Worm (Caenorhabditis elegans) whole organism, L1 larva: ENCODE measurements around the gene fbxa-167.

Experiments used
- C04F5.9 ChIP-seq: sonication (generic microtip); optimal IDR thresholded peaks from 2 replicates; lab custom pipeline; 2016; ENCODE audit warnings: missing genetic modification characterization, missing compliant biosample characterization
- C34B4.2 ChIP-seq: sonication (generic microtip); optimal IDR thresholded peaks from 2 replicates; lab custom pipeline; 2017; ENCODE audit warnings: mild to moderate bottlenecking, missing genetic modification characterization, missing compliant biosample characterization
- aha-1 ChIP-seq: fragments of 150-350 bp; optimal IDR thresholded peaks from 2 replicates; lab custom pipeline; 2014; ENCODE audit warnings: missing biosample characterization, missing genetic modification characterization
- alr-1 ChIP-seq: fragments of 200-800 bp; sonication (Bioruptor generic); optimal IDR thresholded peaks from 2 replicates; lab custom pipeline; 2018; ENCODE audit warnings: borderline replicate concordance, mild to moderate bottlenecking, missing genetic modification characterization, missing compliant biosample characterization
- aly-2 ChIP-seq: fragments of 150-350 bp; optimal IDR thresholded peaks from 2 replicates; lab custom pipeline; 2014; ENCODE audit warnings: missing biosample characterization, missing genetic modification characterization
- blmp-1 ChIP-seq: fragments of 150-350 bp; optimal IDR thresholded peaks from 2 replicates; lab custom pipeline; 2014; ENCODE audit warnings: missing biosample characterization, missing genetic modification characterization
- ceh-8 ChIP-seq: fragments of 200-800 bp; sonication (Bioruptor generic); optimal IDR thresholded peaks from 2 replicates; lab custom pipeline; 2018; ENCODE audit warnings: mild to moderate bottlenecking, missing genetic modification characterization, moderate library complexity, missing compliant biosample characterization
- ceh-88 ChIP-seq: fragments of 200-800 bp; sonication (Bioruptor generic); IDR thresholded peaks from 2 replicates; pipeline ENCODE4 v1.3.6; 2022; ENCODE audit warnings: missing genetic modification characterization, missing compliant biosample characterization
- dsc-1 ChIP-seq: sonication (generic microtip); optimal IDR thresholded peaks from 2 replicates; lab custom pipeline; 2016; ENCODE audit warnings: mild to moderate bottlenecking, missing genetic modification characterization, missing compliant biosample characterization
- efl-1 ChIP-seq, 4 experiments: fragments of 150-350 bp; optimal IDR thresholded peaks in 3 of 4; peaks in 1 of 4; 1 replicate in 1 of 4; 2 replicates in 3 of 4; lab custom pipeline; 2014; ENCODE audit warnings: missing biosample characterization in 2 of 4, missing genetic modification characterization in 2 of 4, missing genetic modification reagents in 2 of 4
- efl-3 ChIP-seq: fragments of 200-800 bp; sonication (Bioruptor generic); optimal IDR thresholded peaks from 2 replicates; lab custom pipeline; 2018; ENCODE audit warnings: mild to moderate bottlenecking, missing genetic modification characterization, missing compliant biosample characterization
- egl-13 ChIP-seq: sonication (generic microtip); optimal IDR thresholded peaks from 2 replicates; lab custom pipeline; 2016; ENCODE audit warnings: missing genotype, missing genetic modification reagents, missing genetic modification characterization, missing compliant biosample characterization
- elt-2 ChIP-seq: sonication (generic microtip); optimal IDR thresholded peaks from 2 replicates; lab custom pipeline; 2016; ENCODE audit warnings: missing genetic modification characterization, mild to moderate bottlenecking, inconsistent platforms, missing compliant biosample characterization, missing genetic modification reagents
- elt-3 ChIP-seq, 6 experiments: fragments of 150-350 bp in 1 of 6; sonication (generic microtip); optimal IDR thresholded peaks; 2 replicates each; lab custom pipeline; 2017 to 2018; ENCODE audit warnings: missing biosample characterization in 6 of 6, missing genetic modification characterization in 6 of 6, inconsistent platforms in 1 of 6
- irx-1 ChIP-seq: sonication (generic microtip); optimal IDR thresholded peaks from 2 replicates; lab custom pipeline; 2016; ENCODE audit warnings: missing genetic modification characterization, missing compliant biosample characterization
- jun-1 ChIP-seq: fragments of 150-350 bp; optimal IDR thresholded peaks from 2 replicates; lab custom pipeline; 2014; ENCODE audit warnings: missing biosample characterization, missing genetic modification reagents, missing genetic modification characterization
- lin-14 ChIP-seq: fragments of 200-800 bp; sonication (Bioruptor generic); optimal IDR thresholded peaks from 2 replicates; lab custom pipeline; 2018; ENCODE audit warnings: mild to moderate bottlenecking, missing genetic modification characterization, moderate library complexity, missing compliant biosample characterization
- lin-15B ChIP-seq: fragments of 150-350 bp; sonication (generic microtip); optimal IDR thresholded peaks from 3 replicates; lab custom pipeline; 2014; ENCODE audit warnings: missing biosample characterization, missing genetic modification characterization
- lin-35 ChIP-seq, 2 experiments: fragments of 150-350 bp; optimal IDR thresholded peaks; 2 replicates each; lab custom pipeline; 2014; ENCODE audit warnings: missing biosample characterization in 2 of 2, missing genetic modification characterization in 2 of 2, missing genetic modification reagents in 2 of 2
- lsy-2 ChIP-seq, 2 experiments: fragments of 150-350 bp; optimal IDR thresholded peaks; 2 replicates each; lab custom pipeline; 2014; ENCODE audit warnings: missing biosample characterization in 2 of 2, missing genetic modification characterization in 2 of 2
- mab-9 ChIP-seq: fragments of 200-800 bp; sonication (Bioruptor generic); IDR thresholded peaks from 2 replicates; pipeline ENCODE4 v1.3.6; 2022; ENCODE audit warnings: missing genetic modification reagents, missing genetic modification characterization, missing compliant biosample characterization
- mdl-1 ChIP-seq, 2 experiments: fragments of 150-350 bp; optimal IDR thresholded peaks; 2 replicates each; lab custom pipeline; 2014 to 2017; ENCODE audit warnings: missing biosample characterization in 2 of 2, missing genetic modification characterization in 2 of 2, inconsistent platforms in 1 of 2
- nhr-19 ChIP-seq: fragments of 200-800 bp; sonication (Bioruptor generic); conservative IDR thresholded peaks from 2 replicates; pipeline ENCODE4 v1.3.6; 2022; ENCODE audit warnings: missing genetic modification characterization, missing compliant biosample characterization
- nhr-20 ChIP-seq: sonication (generic microtip); optimal IDR thresholded peaks from 2 replicates; lab custom pipeline; 2016; ENCODE audit warnings: mild to moderate bottlenecking, missing genetic modification characterization, missing compliant biosample characterization
- nhr-237 ChIP-seq: fragments of 150-350 bp; optimal IDR thresholded peaks from 2 replicates; lab custom pipeline; 2014; ENCODE audit warnings: missing biosample characterization, missing genetic modification characterization
- nhr-28 ChIP-seq: fragments of 150-350 bp; optimal IDR thresholded peaks from 2 replicates; lab custom pipeline; 2014; ENCODE audit warnings: missing biosample characterization, missing genetic modification characterization
- nhr-71 ChIP-seq: sonication (generic microtip); optimal IDR thresholded peaks from 2 replicates; lab custom pipeline; 2016; ENCODE audit warnings: mild to moderate bottlenecking, missing genetic modification characterization, moderate library complexity, missing compliant biosample characterization
- nhr-85 ChIP-seq: sonication (generic microtip); peaks from one replicate; lab custom pipeline; 2016; ENCODE audit warnings: missing genetic modification characterization, inconsistent platforms, missing compliant biosample characterization
- nhr-90 ChIP-seq: sonication (generic microtip); optimal IDR thresholded peaks from 2 replicates; lab custom pipeline; 2016; ENCODE audit warnings: mild to moderate bottlenecking, missing genetic modification characterization, missing compliant biosample characterization; ENCODE audit not compliant: poor library complexity
- pag-3 ChIP-seq: sonication (generic microtip); optimal IDR thresholded peaks from 2 replicates; lab custom pipeline; 2017; ENCODE audit warnings: missing genetic modification characterization, mild to moderate bottlenecking, missing compliant biosample characterization, antibody characterized with exemption, borderline replicate concordance; ENCODE audit not compliant: insufficient read depth
- pax-3 ChIP-seq: fragments of 200-800 bp; sonication (Bioruptor generic); optimal IDR thresholded peaks from 2 replicates; lab custom pipeline; 2018; ENCODE audit warnings: mild to moderate bottlenecking, missing genetic modification characterization, moderate library complexity, missing compliant biosample characterization
- pqm-1 ChIP-seq: sonication (generic microtip); optimal IDR thresholded peaks from 3 replicates; lab custom pipeline; 2017; ENCODE audit warnings: missing biosample characterization, missing genetic modification characterization
- rnt-1 ChIP-seq: sonication (generic microtip); optimal IDR thresholded peaks from 2 replicates; lab custom pipeline; 2016; ENCODE audit warnings: mild to moderate bottlenecking, missing genetic modification characterization, moderate library complexity, missing compliant biosample characterization
- sox-4 ChIP-seq: sonication (generic microtip); optimal IDR thresholded peaks from 2 replicates; lab custom pipeline; 2016; ENCODE audit warnings: missing genetic modification characterization, missing compliant biosample characterization
- sup-37 ChIP-seq: fragments of 200-800 bp; sonication (Bioruptor generic); optimal IDR thresholded peaks from 2 replicates; lab custom pipeline; 2018; ENCODE audit warnings: mild to moderate bottlenecking, missing genetic modification characterization, missing compliant biosample characterization
- swsn-7 ChIP-seq: sonication (generic microtip); optimal IDR thresholded peaks from 2 replicates; lab custom pipeline; 2016; ENCODE audit warnings: missing genetic modification characterization, missing compliant biosample characterization
- tlp-1 ChIP-seq: fragments of 150-350 bp; optimal IDR thresholded peaks from 2 replicates; lab custom pipeline; 2014; ENCODE audit warnings: missing biosample characterization, missing genetic modification characterization
- unc-130 ChIP-seq: fragments of 150-350 bp; optimal IDR thresholded peaks from 2 replicates; lab custom pipeline; 2017; ENCODE audit warnings: missing biosample characterization, missing genetic modification characterization, inconsistent platforms
- unc-62 ChIP-seq: fragments of 150-350 bp; optimal IDR thresholded peaks from 2 replicates; lab custom pipeline; 2014; ENCODE audit warnings: missing biosample characterization, missing genetic modification reagents, missing genetic modification characterization
- unc-98 ChIP-seq: fragments of 200-800 bp; sonication (Bioruptor generic); IDR thresholded peaks from 2 replicates; pipeline ENCODE4 v1.3.6; 2022; ENCODE audit warnings: missing genetic modification characterization, missing compliant biosample characterization
- vab-15 ChIP-seq: sonication (generic microtip); optimal IDR thresholded peaks from 2 replicates; lab custom pipeline; 2017; ENCODE audit warnings: missing genotype, mild to moderate bottlenecking, missing genetic modification characterization, missing compliant biosample characterization
- xbp-1 ChIP-seq: sonication (generic microtip); optimal IDR thresholded peaks from 2 replicates; lab custom pipeline; 2016; ENCODE audit warnings: missing genetic modification characterization, missing compliant biosample characterization
- zag-1 ChIP-seq: fragments of 150-350 bp; optimal IDR thresholded peaks from 2 replicates; lab custom pipeline; 2014; ENCODE audit warnings: missing biosample characterization, missing genetic modification characterization
- ztf-11 ChIP-seq, 2 experiments: sonication (generic microtip); optimal IDR thresholded peaks; 2 replicates each; lab custom pipeline; 2016 to 2017; ENCODE audit warnings: missing genetic modification characterization in 2 of 2, missing biosample characterization in 1 of 2, missing compliant biosample characterization in 1 of 2

fbxa-167 gene

ce11 chrII:13664416-13664815, 23.1 kb downstream of the fbxa-167 start (continued):
- TF ChIP-seq unc-62 (GFP tag; lab: Kevin White, UChicago) (no peak), xbp-1 (tag; lab: Kevin White, UChicago) (no peak), nhr-20 (peak; percentile 39), ceh-88 (GFP tag; lab: Robert Waterston, UW) (no peak), swsn-7 (tag; lab: Kevin White, UChicago) (no peak), C04F5.9 (tag; lab: Kevin White, UChicago) (no peak), C34B4.2 (tag; lab: Kevin White, UChicago) (no peak), pqm-1 (tag; lab: Kevin White, UChicago) (no peak), alr-1 (tag; lab: Kevin White, UChicago) (no peak), unc-130 (tag; lab: Kevin White, UChicago) (no peak), lin-35 (GFP tag; optimal IDR thresholded peaks at IDR 0.05; lab: Kevin White, UChicago) (peak in 1 of 2 experiments; percentile 38), pag-3 (tag; lab: Kevin White, UChicago) (no peak), egl-13 (tag; lab: Kevin White, UChicago) (no peak), lin-14 (GFP tag; lab: Kevin White, UChicago) (peak; percentile 3), aly-2 (tag; lab: Kevin White, UChicago) (no peak), rnt-1 (tag; lab: Kevin White, UChicago) (no peak), nhr-28 (no peak)

- TF ChIP-seq nhr-237 (tag; lab: Kevin White, UChicago) (no peak), efl-1 (optimal IDR thresholded peaks at IDR 0.05; lab: Kevin White, UChicago) (no peak), efl-1 (GFP tag; optimal IDR thresholded peaks at IDR 0.05 in 1 of 2; lab: Kevin White, UChicago) (no peak), lsy-2 (tag; optimal IDR thresholded peaks at IDR 0.05; lab: Kevin White, UChicago) (peak in 1 of 2 experiments; percentile 26), lin-14 (GFP tag; lab: Kevin White, UChicago) (peak; percentile 35), efl-3 (GFP tag; lab: Kevin White, UChicago) (no peak), nhr-19 (GFP tag; lab: Robert Waterston, UW) (0 out of 2 replicates have a peak, but pooled peaks have one; percentile 4), lin-15B (tag; lab: Kevin White, UChicago) (no peak), elt-2 (tag; lab: Kevin White, UChicago) (peak; percentile 92), blmp-1 (tag; lab: Kevin White, UChicago) (peak; percentile 20), elt-3 (tag; optimal IDR thresholded peaks at IDR 0.05; lab: Kevin White, UChicago) (peak in 4 of 6 experiments; percentile 39 to 73 (median 60)), nhr-20 (peak; percentile 32), jun-1 (tag; lab: Kevin White, UChicago) (peak; percentile 15), sup-37 (GFP tag; lab: Kevin White, UChicago) (no peak), ceh-8 (no peak), nhr-71 (peak; percentile 28), tlp-1 (tag; lab: Kevin White, UChicago) (peak; percentile 53), dsc-1 (tag; lab: Kevin White, UChicago) (no peak), zag-1 (tag; lab: Kevin White, UChicago) (no peak), lin-35 (GFP tag; optimal IDR thresholded peaks at IDR 0.05; lab: Kevin White, UChicago) (peak in 1 of 2 experiments; percentile 8)
- TF ChIP-seq, all 84 proteins: peak for 11
Observed at ce11 chrII:13664993-13665680, 23.8 kb downstream of the fbxa-167 start.

ce11 chrII:13668844-13669441, 27.7 kb downstream of the fbxa-167 start, which contains the start of gene C31C9.7:
Gene C31C9.7, plus strand, starts transcription at chrII:13669104.
- TF ChIP-seq elt-2 (tag; lab: Kevin White, UChicago) (peak; percentile 43), pax-3 (tag; lab: Kevin White, UChicago) (no peak), lin-15B (tag; lab: Kevin White, UChicago) (no peak), sox-4 (tag; lab: Kevin White, UChicago) (no peak), dsc-1 (tag; lab: Kevin White, UChicago) (no peak), egl-13 (tag; lab: Kevin White, UChicago) (no peak), ztf-11 (tag; optimal IDR thresholded peaks at IDR 0.05; lab: Kevin White, UChicago) (no peak), vab-15 (tag; lab: Kevin White, UChicago) (no peak), lin-35 (GFP tag; optimal IDR thresholded peaks at IDR 0.05; lab: Kevin White, UChicago) (peak in 1 of 2 experiments; percentile 19), mdl-1 (tag; optimal IDR thresholded peaks at IDR 0.05; lab: Kevin White, UChicago) (no peak), unc-98 (no peak), nhr-90 (tag; lab: Kevin White, UChicago) (peak; percentile 29), mab-9 (GFP tag; lab: Robert Waterston, UW) (no peak), aha-1 (tag; lab: Kevin White, UChicago) (no peak), nhr-71 (peak; percentile 36), nhr-20 (peak; percentile 30), sup-37 (GFP tag; lab: Kevin White, UChicago) (no peak), irx-1 (tag; lab: Kevin White, UChicago) (no peak), lsy-2 (tag; optimal IDR thresholded peaks at IDR 0.05; lab: Kevin White, UChicago) (no peak), nhr-28 (no peak), zag-1 (tag; lab: Kevin White, UChicago) (no peak), nhr-85 (tag; lab: Kevin White, UChicago) (peak; percentile 55)
